Worm (Caenorhabditis elegans) whole organism, young adult: ENCODE results near the gene srh-216.

Source experiments
- F49E8.2 ChIP-seq: sonication (generic microtip); optimal IDR thresholded peaks from 3 replicates; lab custom pipeline; 2017; ENCODE audit warnings: missing genetic modification characterization, mild to moderate bottlenecking, missing compliant biosample characterization, antibody characterized with exemption, moderate library complexity; ENCODE audit not compliant: insufficient read depth
- F57C9.4 ChIP-seq: sonication (generic microtip); optimal IDR thresholded peaks from 2 replicates; lab custom pipeline; 2017; ENCODE audit warnings: mild to moderate bottlenecking, missing genetic modification characterization, missing compliant biosample characterization
- Y53F4B.3 ChIP-seq: fragments of 200-800 bp; sonication (Bioruptor generic); IDR thresholded peaks from 2 replicates; pipeline ENCODE4 v1.3.6; 2022; ENCODE audit warnings: missing genetic modification reagents, missing genetic modification characterization, missing compliant biosample characterization
- ama-1 ChIP-seq, 3 experiments: fragments of 150-350 bp in 1 of 3; sonication (generic microtip) in 2 of 3; optimal IDR thresholded peaks; 2 replicates each; lab custom pipeline; 2014 to 2018; ENCODE audit warnings: missing biosample characterization in 2 of 3, missing genetic modification characterization in 2 of 3, missing genetic modification reagents in 2 of 3
- ceh-27 ChIP-seq: fragments of 200-800 bp; sonication (Bioruptor generic); optimal IDR thresholded peaks from 2 replicates; lab custom pipeline; 2018; ENCODE audit warnings: mild to moderate bottlenecking, missing genetic modification characterization, moderate library complexity, missing compliant biosample characterization
- dpl-1 ChIP-seq: fragments of 150-350 bp; optimal IDR thresholded peaks from 2 replicates; lab custom pipeline; 2014; ENCODE audit warnings: missing biosample characterization, missing genetic modification reagents, missing genetic modification characterization
- hrde-1 ChIP-seq: sonication (generic microtip); optimal IDR thresholded peaks from 2 replicates; lab custom pipeline; 2016; ENCODE audit warnings: missing genetic modification characterization, mild to moderate bottlenecking, missing compliant biosample characterization, moderate library complexity, missing genotype, missing genetic modification reagents, borderline replicate concordance
- lir-1 ChIP-seq: fragments of 200-800 bp; sonication (Bioruptor generic); conservative IDR thresholded peaks from 2 replicates; pipeline ENCODE4 v1.3.6; 2022; ENCODE audit warnings: missing genetic modification reagents, missing genetic modification characterization, missing compliant biosample characterization
- madf-3 ChIP-seq: fragments of 200-800 bp; sonication (Bioruptor generic); IDR thresholded peaks from 2 replicates; pipeline ENCODE4 v1.3.6; 2022; ENCODE audit warnings: missing genetic modification reagents, missing genetic modification characterization, missing compliant biosample characterization
- madf-6 ChIP-seq: fragments of 200-800 bp; sonication (Bioruptor generic); IDR thresholded peaks from 2 replicates; pipeline ENCODE4 v1.3.6; 2022; ENCODE audit warnings: missing genetic modification reagents, missing genetic modification characterization, missing compliant biosample characterization
- nhr-90 ChIP-seq: sonication (generic microtip); optimal IDR thresholded peaks from 2 replicates; lab custom pipeline; 2016; ENCODE audit warnings: missing genotype, mild to moderate bottlenecking, missing genetic modification characterization, missing compliant biosample characterization
- sea-2 ChIP-seq: fragments of 200-800 bp; sonication (Bioruptor generic); IDR thresholded peaks from 2 replicates; pipeline ENCODE4 v1.3.6; 2022; ENCODE audit warnings: missing genetic modification characterization, missing compliant biosample characterization
- snpc-4 ChIP-seq, 5 experiments: fragments of 150-350 bp in 1 of 5; sonication (generic microtip) in 4 of 5; optimal IDR thresholded peaks; 2 replicates each; lab custom pipeline; 2014 to 2018; ENCODE audit warnings: missing genetic modification characterization in 5 of 5, missing biosample characterization in 3 of 5, antibody characterized with exemption in 2 of 5, mild to moderate bottlenecking in 2 of 5, missing compliant biosample characterization in 2 of 5, missing genotype in 2 of 5, moderate library complexity in 2 of 5, missing genetic modification reagents in 1 of 5
- ztf-3 ChIP-seq: fragments of 200-800 bp; sonication (Bioruptor generic); optimal IDR thresholded peaks from 2 replicates; lab custom pipeline; 2018; ENCODE audit warnings: mild to moderate bottlenecking, missing genetic modification characterization, missing compliant biosample characterization

ce11 chrV:16821270-16821737 lies 6.1 kb downstream of the srh-216 start, which contains the start of gene T20B3.14:
- no peak for TF ChIP-seq ama-1 (optimal IDR thresholded peaks at IDR 0.05; lab: Kevin White, UChicago)
- TF ChIP-seq ama-1 (GFP tag; optimal IDR thresholded peaks at IDR 0.05; lab: Kevin White, UChicago), result no peak
- no peak for TF ChIP-seq ceh-27
- TF ChIP-seq madf-6 (GFP tag; lab: Robert Waterston, UW), result no peak
- no peak for TF ChIP-seq dpl-1 (GFP tag; lab: Kevin White, UChicago)
- no peak for TF ChIP-seq F57C9.4 (tag; lab: Kevin White, UChicago)
- no peak for TF ChIP-seq snpc-4 (GFP tag; optimal IDR thresholded peaks at IDR 0.05; lab: Kevin White, UChicago)
- no peak for TF ChIP-seq snpc-4 (tag; optimal IDR thresholded peaks at IDR 0.05; lab: Kevin White, UChicago)
- TF ChIP-seq F49E8.2 (tag; lab: Kevin White, UChicago), result no peak
- TF ChIP-seq madf-3 (GFP tag; lab: Robert Waterston, UW), result no peak
- no peak for TF ChIP-seq lir-1 (GFP tag; lab: Robert Waterston, UW)
- no peak for TF ChIP-seq nhr-90 (tag; lab: Kevin White, UChicago)
- no peak for TF ChIP-seq Y53F4B.3 (GFP tag; lab: Robert Waterston, UW)
- no peak for TF ChIP-seq hrde-1 (tag; lab: Kevin White, UChicago)
- TF ChIP-seq ztf-3, result no peak
- no peak for TF ChIP-seq sea-2 (GFP tag; lab: Robert Waterston, UW)
